Worm (Caenorhabditis elegans) whole organism, L4 larva: ENCODE results near the gene Y61A9LA.3.

Experiments
- ama-1 ChIP-seq: fragments of 150-350 bp; optimal IDR thresholded peaks from 2 replicates; lab custom pipeline; 2014; ENCODE audit warnings: inconsistent platforms, mixed read lengths
- ces-1 ChIP-seq: fragments of 150-350 bp; sonication (generic microtip); optimal IDR thresholded peaks from 4 replicates; lab custom pipeline; 2014; ENCODE audit warnings: missing biosample characterization, missing genetic modification reagents, missing genetic modification characterization
- fkh-10 ChIP-seq: fragments of 150-350 bp; optimal IDR thresholded peaks from 2 replicates; lab custom pipeline; 2014; ENCODE audit warnings: missing biosample characterization, missing genetic modification reagents, missing genetic modification characterization
- hlh-30 ChIP-seq: sonication (generic microtip); optimal IDR thresholded peaks from 2 replicates; lab custom pipeline; 2017; ENCODE audit warnings: antibody characterized with exemption, mild to moderate bottlenecking, missing genetic modification characterization, missing compliant biosample characterization; ENCODE audit not compliant: insufficient read depth
- lin-1 ChIP-seq: fragments of 200-800 bp; sonication (Bioruptor generic); IDR thresholded peaks from 2 replicates; pipeline ENCODE4 v1.3.6; 2022; ENCODE audit warnings: missing genetic modification reagents, missing genetic modification characterization, missing compliant biosample characterization
- lin-13 ChIP-seq: fragments of 150-350 bp; optimal IDR thresholded peaks from 2 replicates; lab custom pipeline; 2014; ENCODE audit warnings: missing biosample characterization, missing genetic modification reagents, missing genetic modification characterization
- nhr-77 ChIP-seq: fragments of 150-350 bp; optimal IDR thresholded peaks from 2 replicates; lab custom pipeline; 2014; ENCODE audit warnings: missing biosample characterization, missing genetic modification characterization
- pha-4 ChIP-seq, 2 experiments: fragments of 150-350 bp in 1 of 2; fragments of 200-800 bp in 1 of 2; sonication (Bioruptor generic) in 1 of 2; IDR thresholded peaks in 1 of 2; optimal IDR thresholded peaks in 1 of 2; 2 replicates each; pipeline versions ENCODE4 v1.3.6 to Lab custom; 2014 to 2022; ENCODE audit warnings: missing genetic modification characterization in 2 of 2, missing genetic modification reagents in 2 of 2, missing biosample characterization in 1 of 2, missing compliant biosample characterization in 1 of 2
- pqm-1 ChIP-seq: sonication (generic microtip); optimal IDR thresholded peaks from 2 replicates; lab custom pipeline; 2017; ENCODE audit warnings: missing biosample characterization, missing genetic modification characterization
- skn-1 ChIP-seq: fragments of 150-350 bp; optimal IDR thresholded peaks from 2 replicates; lab custom pipeline; 2014; ENCODE audit warnings: missing biosample characterization, missing genetic modification characterization
- zag-1 ChIP-seq: fragments of 150-350 bp; optimal IDR thresholded peaks from 2 replicates; lab custom pipeline; 2014; ENCODE audit warnings: missing biosample characterization, missing genetic modification characterization

DNA sequence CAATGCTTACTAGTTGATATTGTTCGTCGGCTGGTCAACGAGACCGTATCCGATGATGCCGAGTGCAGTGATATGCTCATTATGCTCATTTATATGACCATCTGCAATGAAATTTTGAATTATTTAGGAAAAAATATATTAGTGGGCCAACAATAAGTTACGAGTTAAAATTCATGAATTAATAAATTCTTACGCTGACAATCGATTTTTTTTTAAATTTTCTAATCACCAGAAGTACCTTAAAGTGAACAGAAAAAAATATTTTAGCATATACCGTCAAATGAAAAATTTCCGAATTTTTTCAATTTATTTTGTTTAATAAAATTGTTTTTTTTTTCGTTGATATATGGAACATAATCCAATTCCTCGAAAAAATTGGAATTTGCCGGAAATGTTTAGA is 21.7 kb upstream of the Y61A9LA.3 start, which contains the start of gene sos-1:
- TF ChIP-seq ces-1 (no peak), skn-1 (tag; lab: Kevin White, UChicago) (no peak), lin-13 (GFP tag; lab: Kevin White, UChicago) (no peak), pha-4 (GFP tag; IDR thresholded peaks at IDR 0.05; lab: Robert Waterston, UW) (no peak), pha-4 (tag; optimal IDR thresholded peaks at IDR 0.05; lab: Kevin White, UChicago) (no peak), fkh-10 (GFP tag; lab: Kevin White, UChicago) (no peak), pqm-1 (no peak), zag-1 (tag; lab: Kevin White, UChicago) (no peak), ama-1 (lab: Kevin White, UChicago) (no peak), hlh-30 (tag; lab: Kevin White, UChicago) (no peak), lin-1 (no peak), nhr-77 (tag; lab: Kevin White, UChicago) (no peak)
